Fruit fly (Drosophila melanogaster) whole organism, embryonic: ENCODE results near the gene Trm7-34.

Experiments
- Aef1 ChIP-seq: fragments of 200-800 bp; sonication (Bioruptor generic); IDR thresholded peaks from 3 replicates; pipeline ENCODE4 v1.3.6; 2022; ENCODE audit warnings: missing biosample characterization, missing genetic modification characterization
- Atf6 ChIP-seq: fragments of 200-800 bp; sonication (Bioruptor generic); IDR thresholded peaks from 2 replicates; pipeline ENCODE4 v1.3.6; 2022; ENCODE audit warnings: missing biosample characterization, missing genetic modification characterization
- Awh ChIP-seq: fragments of 200-800 bp; sonication (Bioruptor generic); IDR thresholded peaks from 2 replicates; pipeline ENCODE4, ENCODE4 v1.3.6; 2022; ENCODE audit warnings: missing biosample characterization, missing genetic modification characterization
- CG11504 ChIP-seq: fragments of 200-800 bp; sonication (Bioruptor generic); optimal IDR thresholded peaks from 3 replicates; lab custom pipeline; 2019; ENCODE audit warnings: missing biosample characterization, mild to moderate bottlenecking, missing genetic modification characterization, moderate library complexity
- CG12071 ChIP-seq: fragments of 200-800 bp; sonication (Bioruptor generic); optimal IDR thresholded peaks from 3 replicates; lab custom pipeline; 2018; ENCODE audit warnings: missing biosample characterization, mild to moderate bottlenecking, missing genetic modification characterization
- CG12104 ChIP-seq: fragments of 200-800 bp; sonication (Bioruptor generic); optimal IDR thresholded peaks from 3 replicates; lab custom pipeline; 2016; ENCODE audit warnings: missing biosample characterization, missing genetic modification characterization
- CG42726 ChIP-seq: fragments of 200-800 bp; sonication (Bioruptor generic); IDR thresholded peaks from 2 replicates; pipeline ENCODE4 v1.3.6; 2022; ENCODE audit warnings: missing biosample characterization, missing genetic modification characterization; ENCODE audit not compliant: partially characterized antibody
- CG6689 ChIP-seq: fragments of 200-800 bp; sonication (Bioruptor generic); IDR thresholded peaks from 2 replicates; pipeline ENCODE4 v1.3.6; 2022; ENCODE audit warnings: missing biosample characterization, missing genetic modification characterization
- CG7271 ChIP-seq: fragments of 200-800 bp; sonication (Bioruptor generic); optimal IDR thresholded peaks from 2 replicates; lab custom pipeline; 2018; ENCODE audit warnings: missing biosample characterization, mild to moderate bottlenecking, missing genetic modification characterization, moderate library complexity
- CG7987 ChIP-seq: fragments of 200-800 bp; sonication (Bioruptor generic); optimal IDR thresholded peaks from 2 replicates; lab custom pipeline; 2018; ENCODE audit warnings: missing biosample characterization, mild to moderate bottlenecking, missing genetic modification characterization, moderate library complexity
- CG8290 ChIP-seq, 3 experiments: fragments of 200-800 bp; sonication (Bioruptor generic); optimal IDR thresholded peaks; 2 replicates each; lab custom pipeline; 2016 to 2019; ENCODE audit warnings: missing biosample characterization in 3 of 3, missing genetic modification characterization in 3 of 3, mild to moderate bottlenecking in 2 of 3, moderate library complexity in 1 of 3
- CG9215 ChIP-seq: fragments of 200-800 bp; sonication (Bioruptor generic); IDR thresholded peaks from 2 replicates; pipeline ENCODE4 v1.3.6; 2022; ENCODE audit warnings: missing biosample characterization, missing genetic modification characterization
- CG9437 ChIP-seq: fragments of 200-800 bp; sonication (Bioruptor generic); optimal IDR thresholded peaks from 2 replicates; lab custom pipeline; 2018; ENCODE audit warnings: missing biosample characterization, mild to moderate bottlenecking, missing genetic modification characterization
- CG9817 ChIP-seq: fragments of 200-800 bp; sonication (Bioruptor generic); optimal IDR thresholded peaks from 2 replicates; lab custom pipeline; 2018; ENCODE audit warnings: missing biosample characterization, mild to moderate bottlenecking, missing genetic modification characterization, moderate library complexity
- CTCF ChIP-seq: fragments of 200-800 bp; sonication (Bioruptor generic); optimal IDR thresholded peaks from 2 replicates; lab custom pipeline; 2017; ENCODE audit warnings: missing biosample characterization, mild to moderate bottlenecking, missing genetic modification characterization, moderate library complexity
- CoRest ChIP-seq: fragments of 200-800 bp; sonication (Bioruptor generic); optimal IDR thresholded peaks from 3 replicates; lab custom pipeline; 2018; ENCODE audit warnings: missing biosample characterization, mild to moderate bottlenecking, missing genetic modification characterization, moderate library complexity
- CrebB ChIP-seq: fragments of 200-800 bp; sonication (Bioruptor generic); optimal IDR thresholded peaks from 3 replicates; lab custom pipeline; 2018; ENCODE audit warnings: missing biosample characterization, mild to moderate bottlenecking, missing genetic modification characterization
- D19A ChIP-seq: fragments of 200-800 bp; optimal IDR thresholded peaks from 3 replicates; lab custom pipeline; 2019; ENCODE audit warnings: missing biosample characterization, mild to moderate bottlenecking, missing genetic modification characterization, moderate library complexity
- Dip3 ChIP-seq: fragments of 200-800 bp; sonication (Bioruptor generic); optimal IDR thresholded peaks from 3 replicates; lab custom pipeline; 2016; ENCODE audit warnings: missing biosample characterization, missing genetic modification characterization
- Doc2 ChIP-seq: fragments of 200-800 bp; sonication (Bioruptor generic); IDR thresholded peaks from 2 replicates; pipeline ENCODE4 v1.3.6; 2022; ENCODE audit warnings: missing biosample characterization, missing genetic modification characterization
- HHEX ChIP-seq: fragments of 200-800 bp; sonication (Bioruptor generic); optimal IDR thresholded peaks from 3 replicates; lab custom pipeline; 2017; ENCODE audit warnings: missing biosample characterization, mild to moderate bottlenecking, missing genetic modification characterization, missing genetic modification reagents
- HLH3B ChIP-seq: fragments of 200-800 bp; sonication (Bioruptor generic); IDR thresholded peaks from 2 replicates; pipeline ENCODE4 v1.3.6; 2022; ENCODE audit warnings: missing biosample characterization, missing genetic modification characterization
- Hr78 ChIP-seq, 2 experiments: fragments of 200-800 bp in 1 of 2; fragments of >200 bp in 1 of 2; sonication (Bioruptor generic) in 1 of 2; optimal IDR thresholded peaks; 2 replicates each; lab custom pipeline; 2017 to 2019; ENCODE audit warnings: missing biosample characterization in 2 of 2, missing genetic modification characterization in 2 of 2, mild to moderate bottlenecking in 1 of 2, moderate library complexity in 1 of 2
- Hsf ChIP-seq: fragments of 200-800 bp; sonication (Bioruptor generic); optimal IDR thresholded peaks from 3 replicates; lab custom pipeline; 2016; ENCODE audit warnings: missing biosample characterization, missing genetic modification characterization
- Mes4 ChIP-seq: fragments of 200-800 bp; sonication (Bioruptor generic); optimal IDR thresholded peaks from 2 replicates; lab custom pipeline; 2016; ENCODE audit warnings: missing biosample characterization, missing genetic modification characterization
- Myb ChIP-seq: fragments of 200-800 bp; sonication (Bioruptor generic); optimal IDR thresholded peaks from 2 replicates; lab custom pipeline; 2016; ENCODE audit warnings: missing biosample characterization, missing genetic modification characterization
- NfI ChIP-seq: fragments of 200-800 bp; sonication (Bioruptor generic); optimal IDR thresholded peaks from 3 replicates; lab custom pipeline; 2018; ENCODE audit warnings: missing biosample characterization, mild to moderate bottlenecking, missing genetic modification characterization, moderate library complexity
- Ssrp ChIP-seq: fragments of 200-800 bp; sonication (Bioruptor generic); optimal IDR thresholded peaks from 2 replicates; lab custom pipeline; 2018; ENCODE audit warnings: missing biosample characterization, mild to moderate bottlenecking, missing genetic modification characterization, moderate library complexity
- ac ChIP-seq: fragments of 200-800 bp; sonication (Bioruptor generic); optimal IDR thresholded peaks from 3 replicates; lab custom pipeline; 2017; ENCODE audit warnings: missing biosample characterization, mild to moderate bottlenecking, missing genetic modification characterization
- cato ChIP-seq: fragments of 200-800 bp; sonication (Bioruptor generic); optimal IDR thresholded peaks from 2 replicates; lab custom pipeline; 2016; ENCODE audit warnings: missing biosample characterization, missing genetic modification characterization, borderline replicate concordance
- cwo ChIP-seq: fragments of 200-800 bp; sonication (Bioruptor generic); optimal IDR thresholded peaks from 3 replicates; lab custom pipeline; 2017; ENCODE audit warnings: missing biosample characterization, missing genetic modification characterization, mild to moderate bottlenecking, moderate library complexity, missing genetic modification reagents
- da ChIP-seq: fragments of 200-800 bp; sonication (Bioruptor generic); optimal IDR thresholded peaks from 2 replicates; lab custom pipeline; 2016; ENCODE audit warnings: missing biosample characterization, missing genetic modification characterization
- dati ChIP-seq: fragments of 200-800 bp; sonication (Bioruptor generic); IDR thresholded peaks from 2 replicates; pipeline ENCODE4 v1.3.6; 2022; ENCODE audit warnings: missing biosample characterization, missing genetic modification characterization
- dysf ChIP-seq: fragments of 200-800 bp; sonication (Bioruptor generic); IDR thresholded peaks from 3 replicates; pipeline ENCODE4 v1.3.6; 2022; ENCODE audit warnings: missing biosample characterization, missing genetic modification characterization
- fd64A ChIP-seq: fragments of 200-800 bp; sonication (Bioruptor generic); optimal IDR thresholded peaks from 3 replicates; lab custom pipeline; 2018; ENCODE audit warnings: missing biosample characterization, mild to moderate bottlenecking, missing genetic modification characterization
- gce ChIP-seq: fragments of 200-800 bp; sonication (Bioruptor generic); IDR thresholded peaks from 3 replicates; pipeline ENCODE4 v1.3.6; 2022; ENCODE audit warnings: missing biosample characterization, missing genetic modification characterization
- grau ChIP-seq: fragments of 200-800 bp; optimal IDR thresholded peaks from 3 replicates; lab custom pipeline; 2019; ENCODE audit warnings: missing biosample characterization, mild to moderate bottlenecking, missing genetic modification characterization, moderate library complexity
- her ChIP-seq: fragments of 200-800 bp; sonication (Bioruptor generic); optimal IDR thresholded peaks from 2 replicates; lab custom pipeline; 2016; ENCODE audit warnings: missing biosample characterization, missing genetic modification characterization
- inv ChIP-seq: fragments of 200-800 bp; sonication (Bioruptor generic); IDR thresholded peaks from 2 replicates; pipeline ENCODE4 v1.3.6; 2022; ENCODE audit warnings: missing biosample characterization, missing genetic modification characterization; ENCODE audit not compliant: partially characterized antibody
- luna ChIP-seq: fragments of 200-800 bp; sonication (Bioruptor generic); optimal IDR thresholded peaks from 2 replicates; lab custom pipeline; 2016; ENCODE audit warnings: missing biosample characterization, missing genetic modification characterization
- maf-S ChIP-seq: fragments of 200-800 bp; sonication (Bioruptor generic); optimal IDR thresholded peaks from 2 replicates; lab custom pipeline; 2016; ENCODE audit warnings: missing biosample characterization, missing genetic modification characterization
- mirr ChIP-seq: fragments of 200-800 bp; sonication (Bioruptor generic); optimal IDR thresholded peaks from 3 replicates; lab custom pipeline; 2018; ENCODE audit warnings: missing biosample characterization, mild to moderate bottlenecking, missing genetic modification characterization
- nerfin-2 ChIP-seq: fragments of 200-800 bp; sonication (Bioruptor generic); IDR thresholded peaks from 2 replicates; pipeline ENCODE4 v1.3.6; 2022; ENCODE audit warnings: missing biosample characterization, missing genetic modification characterization; ENCODE audit not compliant: partially characterized antibody
- prd ChIP-seq, 3 experiments: fragments of >200 bp in 2 of 3; fragments of 200-800 bp in 1 of 3; sonication (Bioruptor generic) in 1 of 3; optimal IDR thresholded peaks in 2 of 3; IDR thresholded peaks in 1 of 3; 2 replicates in 2 of 3; 3 replicates in 1 of 3; pipeline versions ENCODE4 v1.3.6 to Lab custom; 2017 to 2022; ENCODE audit warnings: missing biosample characterization in 1 of 3, missing genetic modification characterization in 1 of 3
- sima ChIP-seq: fragments of 200-800 bp; sonication (Bioruptor generic); optimal IDR thresholded peaks from 2 replicates; lab custom pipeline; 2016; ENCODE audit warnings: missing biosample characterization, missing genetic modification characterization
- sr ChIP-seq: fragments of 200-800 bp; sonication (Bioruptor generic); IDR thresholded peaks from 3 replicates; pipeline ENCODE4 v1.3.6; 2022; ENCODE audit warnings: missing biosample characterization, missing genetic modification characterization
- tup ChIP-seq: fragments of 200-800 bp; sonication (Bioruptor generic); optimal IDR thresholded peaks from 2 replicates; lab custom pipeline; 2016; ENCODE audit warnings: missing biosample characterization, mild to moderate bottlenecking, missing genetic modification characterization, moderate library complexity
- twi ChIP-seq: fragments of 200-800 bp; optimal IDR thresholded peaks from 2 replicates; lab custom pipeline; 2019; ENCODE audit warnings: missing biosample characterization, mild to moderate bottlenecking, missing genetic modification characterization, moderate library complexity
- unpg ChIP-seq: fragments of 200-800 bp; sonication (Bioruptor generic); optimal IDR thresholded peaks from 3 replicates; lab custom pipeline; 2018; ENCODE audit warnings: missing biosample characterization, mild to moderate bottlenecking, missing genetic modification characterization, moderate library complexity
- zfh1 ChIP-seq: fragments of 200-800 bp; sonication (Bioruptor generic); IDR thresholded peaks from 3 replicates; pipeline ENCODE4 v1.3.6; 2022; ENCODE audit warnings: missing biosample characterization, missing genetic modification characterization

Gene Trm7-34

DNA sequence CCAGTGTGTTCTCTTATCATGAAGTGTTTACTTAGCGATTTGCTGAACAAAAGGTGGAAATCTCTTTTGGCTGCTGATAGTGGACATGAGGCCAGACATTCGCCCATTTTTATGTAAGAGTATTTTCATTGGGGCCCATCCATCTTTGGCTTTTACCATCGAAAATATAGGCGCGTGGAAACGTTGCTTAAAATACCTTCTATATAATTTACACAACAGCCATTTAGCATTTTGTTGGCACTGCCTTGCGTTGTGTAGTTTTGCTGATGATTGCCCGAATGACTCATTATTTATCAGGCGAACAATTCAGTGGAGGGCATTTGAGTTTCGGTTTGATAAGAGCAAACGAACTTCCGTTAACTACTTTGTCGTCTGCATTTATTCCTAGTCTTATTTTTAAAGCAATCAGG lies 27.9 kb upstream of the Trm7-34 start (continued):
- TF ChIP-seq CG11504 (tag; lab: Kevin White, UChicago): peak; percentile 38
- TF ChIP-seq Awh (GFP tag; lab: Robert Waterston, UW): no peak
- TF ChIP-seq CrebB (tag; lab: Kevin White, UChicago): no peak
- TF ChIP-seq CoRest (tag; lab: Kevin White, UChicago): peak; percentile 33
- TF ChIP-seq twi: no peak
- no peak for TF ChIP-seq Doc2
- TF ChIP-seq CG6689 (GFP tag; lab: Robert Waterston, UW): 0 out of 2 replicates have a peak, but pooled peaks have one; percentile 26
- TF ChIP-seq sr (GFP tag; lab: Robert Waterston, UW): no peak
- TF ChIP-seq ac (GFP tag; lab: Kevin White, UChicago): no peak
- no peak for TF ChIP-seq CG7271 (tag; lab: Kevin White, UChicago)
- TF ChIP-seq Hsf (GFP tag; lab: Kevin White, UChicago): peak; percentile 19
- TF ChIP-seq gce (GFP tag; lab: Robert Waterston, UW): peak; percentile 46; the same call in 1 of the 3 replicates
- no peak for TF ChIP-seq inv (GFP tag; lab: Robert Waterston, UW)
- peak; percentile 9 for TF ChIP-seq luna (GFP tag; lab: Kevin White, UChicago)
- TF ChIP-seq CG12104 (GFP tag; lab: Kevin White, UChicago): no peak
- peak; percentile 56 for TF ChIP-seq Atf6 (GFP tag; lab: Robert Waterston, UW)
- TF ChIP-seq zfh1 (GFP tag; lab: Robert Waterston, UW): no peak
- TF ChIP-seq Dip3 (GFP tag; lab: Kevin White, UChicago): peak; percentile 65
- peak; percentile 59 for TF ChIP-seq mirr (GFP tag; lab: Kevin White, UChicago)
- TF ChIP-seq CTCF (GFP tag; lab: Kevin White, UChicago): no peak
- TF ChIP-seq nerfin-2: no peak
- no peak for TF ChIP-seq dati
- peak; percentile 8 for TF ChIP-seq da (GFP tag; lab: Kevin White, UChicago)
- peak; percentile 40 for TF ChIP-seq maf-S
- TF ChIP-seq NfI (GFP tag; lab: Kevin White, UChicago): peak; percentile 33
- no peak for TF ChIP-seq Ssrp (tag; lab: Kevin White, UChicago)
- peak; percentile 94 for TF ChIP-seq D19A (tag; lab: Kevin White, UChicago)
- no peak for TF ChIP-seq cato
- TF ChIP-seq grau (tag; lab: Kevin White, UChicago): peak; percentile 61
- peak; percentile 30 for TF ChIP-seq CG9817
- peak; percentile 22 for TF ChIP-seq Mes4 (GFP tag; lab: Kevin White, UChicago)
- no peak for TF ChIP-seq fd64A (GFP tag; lab: Kevin White, UChicago)
- TF ChIP-seq sima (GFP tag; lab: Kevin White, UChicago): no peak
- TF ChIP-seq her (GFP tag; lab: Kevin White, UChicago): peak; percentile 0
- TF ChIP-seq CG8290 (GFP tag; optimal IDR thresholded peaks at IDR 0.05; lab: Kevin White, UChicago): no peak
- TF ChIP-seq CG8290 (tag; optimal IDR thresholded peaks at IDR 0.05; lab: Kevin White, UChicago): peak in 1 of 2 experiments; percentile 87
- TF ChIP-seq cwo (GFP tag; lab: Kevin White, UChicago): peak; percentile 26
- TF ChIP-seq dysf (GFP tag; lab: Robert Waterston, UW): peak; percentile 52; the same call in 2 of the 3 replicates
- TF ChIP-seq prd (optimal IDR thresholded peaks at IDR 0.05; lab: Kevin White, UChicago): no peak
- peak; percentile 53; the same call in 1 of the 3 replicates for TF ChIP-seq prd (GFP tag; IDR thresholded peaks at IDR 0.05; lab: Robert Waterston, UW)
- no peak for TF ChIP-seq Hr78 (GFP tag; optimal IDR thresholded peaks at IDR 0.05; lab: Kevin White, UChicago)
- TF ChIP-seq CG7987 (GFP tag; lab: Kevin White, UChicago): no peak
- TF ChIP-seq HLH3B: no peak
- TF ChIP-seq tup (GFP tag; lab: Kevin White, UChicago): peak; percentile 36
- TF ChIP-seq HHEX (GFP tag; lab: Kevin White, UChicago): peak; percentile 49
- TF ChIP-seq unpg (GFP tag; lab: Kevin White, UChicago): peak; percentile 36
- peak; percentile 9 for TF ChIP-seq CG9437 (GFP tag; lab: Kevin White, UChicago)
- TF ChIP-seq CG9215 (GFP tag; lab: Robert Waterston, UW): no peak
- TF ChIP-seq Myb (GFP tag; lab: Kevin White, UChicago): peak; percentile 31
- peak; percentile 27 for TF ChIP-seq CG12071 (GFP tag; lab: Kevin White, UChicago)
- TF ChIP-seq Aef1 (GFP tag; lab: Robert Waterston, UW): peak; percentile 32; the same call in 2 of the 3 replicates
- no peak for TF ChIP-seq CG42726 (GFP tag; lab: Robert Waterston, UW)
